Worm (Caenorhabditis elegans) whole organism, early embryonic: Measurements from ENCODE around the gene kvs-1.

Experiments
- F13C5.2 ChIP-seq: sonication (generic microtip); optimal IDR thresholded peaks from 2 replicates; lab custom pipeline; 2017; ENCODE audit warnings: mild to moderate bottlenecking, missing genetic modification characterization, inconsistent platforms, missing compliant biosample characterization
- ama-1 ChIP-seq: fragments of 150-350 bp; optimal IDR thresholded peaks from 2 replicates; lab custom pipeline; 2014
- ceh-13 ChIP-seq: fragments of 200-800 bp; sonication (Bioruptor generic); optimal IDR thresholded peaks from 2 replicates; lab custom pipeline; 2018; ENCODE audit warnings: mild to moderate bottlenecking, missing genetic modification characterization, missing compliant biosample characterization
- ets-7 ChIP-seq: sonication (generic microtip); optimal IDR thresholded peaks from 2 replicates; lab custom pipeline; 2016; ENCODE audit warnings: missing genotype, missing genetic modification characterization, missing compliant biosample characterization
- hnd-1 ChIP-seq: sonication (generic microtip); optimal IDR thresholded peaks from 2 replicates; lab custom pipeline; 2016; ENCODE audit warnings: missing genetic modification characterization, missing compliant biosample characterization
- sea-1 ChIP-seq: fragments of 200-800 bp; sonication (Bioruptor generic); conservative IDR thresholded peaks from 2 replicates; pipeline ENCODE4 v1.3.6; 2022; ENCODE audit warnings: missing genetic modification characterization, missing compliant biosample characterization
- tbx-11 ChIP-seq: fragments of 200-800 bp; sonication (Bioruptor generic); IDR thresholded peaks from 2 replicates; pipeline ENCODE4 v1.3.6; 2022; ENCODE audit warnings: missing genetic modification characterization, missing compliant biosample characterization
- tra-4 ChIP-seq: sonication (generic microtip); optimal IDR thresholded peaks from 2 replicates; lab custom pipeline; 2017; ENCODE audit warnings: missing genetic modification characterization, missing compliant biosample characterization

DNA sequence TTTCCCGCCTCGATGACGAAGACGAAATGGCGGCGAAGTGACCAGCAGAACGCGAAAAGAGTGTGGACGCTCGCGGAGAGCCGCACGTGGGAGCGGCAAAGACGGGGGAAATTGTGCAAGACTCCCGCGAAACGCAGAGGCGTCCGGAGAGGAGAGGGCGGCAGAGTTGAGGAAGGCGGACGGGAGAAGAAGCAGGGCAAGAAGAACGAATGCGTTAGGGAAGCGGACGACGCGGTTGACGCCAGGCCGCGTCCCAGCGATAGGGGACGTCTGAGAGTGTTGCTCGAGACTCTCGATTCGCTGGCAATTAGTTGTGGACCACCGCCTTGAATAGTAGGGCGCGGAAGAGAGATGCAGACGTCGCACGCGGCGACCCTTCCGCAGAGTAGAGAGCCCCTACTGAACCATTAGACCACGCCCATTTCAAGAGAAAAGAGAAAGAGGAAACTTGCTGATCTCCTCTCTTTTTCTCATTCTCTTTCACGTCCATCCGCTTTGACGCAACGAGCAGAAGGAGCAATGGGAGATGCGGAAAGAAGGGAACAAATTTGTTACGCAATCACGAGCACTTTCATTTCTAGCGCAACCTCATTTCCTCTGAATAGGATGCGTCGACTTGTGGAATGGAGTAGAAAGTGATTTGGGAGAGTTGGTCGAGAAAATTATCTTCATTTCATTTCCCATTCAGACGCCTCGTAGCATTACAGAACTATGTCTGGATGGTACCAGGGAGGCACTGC, 55.5 kb downstream of the kvs-1 start:
- TF ChIP-seq ceh-13 (no peak), tra-4 (tag; lab: Kevin White, UChicago) (no peak), hnd-1 (tag; lab: Kevin White, UChicago) (no peak), ets-7 (tag; lab: Kevin White, UChicago) (no peak), sea-1 (GFP tag; lab: Robert Waterston, UW) (no peak), tbx-11 (GFP tag; lab: Robert Waterston, UW) (no peak), ama-1 (no peak), F13C5.2 (tag; lab: Kevin White, UChicago) (no peak)
